ENCODE assay signal across 2 worm cellular contexts in the genomic region with DNA sequence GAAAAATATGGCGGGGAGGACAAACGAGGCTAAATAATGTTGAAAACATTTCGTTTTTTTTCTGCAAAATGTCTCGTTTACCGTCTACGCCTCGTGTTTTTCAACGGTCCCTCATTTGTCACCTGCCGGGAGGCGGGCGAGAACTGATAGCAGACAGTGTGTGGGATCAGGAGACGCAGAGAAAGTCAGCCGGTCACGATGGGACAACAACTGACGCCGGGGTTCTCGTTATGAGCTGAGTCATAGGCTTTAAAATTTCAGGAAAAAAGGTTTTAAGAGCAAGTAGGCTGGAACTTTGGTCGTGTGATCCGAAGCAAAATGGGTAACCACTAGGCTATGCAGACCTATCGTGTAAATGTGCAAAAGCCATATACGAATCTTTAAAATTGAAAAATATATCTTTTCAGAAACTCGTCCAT.
TF ChIP-seq lines count a peak whose summit lies in the region.

A gene (minus strand): TSS at position 103 of the 419 bp plus-strand sequence.

TF ChIP-seq in whole organism, L4 larva, 104 proteins besides CTCF, POLR2A, EP300 and RAD21 (continued from another document):
- no peak for TF ChIP-seq dve-1 (tag; optimal IDR thresholded peaks at IDR 0.05; lab: Kevin White, UChicago; ENCODE audit: insufficient read depth)
- TF ChIP-seq unc-130 (GFP tag; optimal IDR thresholded peaks at IDR 0.05; lab: Kevin White, UChicago): no peak
- peak; percentile 16; the same call in 1 of the 2 replicates for TF ChIP-seq set-16 (GFP tag; IDR thresholded peaks at IDR 0.05; lab: Robert Waterston, UW)
- TF ChIP-seq daf-8 (GFP tag; IDR thresholded peaks at IDR 0.05; lab: Robert Waterston, UW): no peak
- no peak for TF ChIP-seq ceh-44 (GFP tag; IDR thresholded peaks at IDR 0.05; lab: Robert Waterston, UW)
- TF ChIP-seq daf-12 (tag; optimal IDR thresholded peaks at IDR 0.05; lab: Kevin White, UChicago): no peak
- no peak for TF ChIP-seq ZK337.2 (GFP tag; IDR thresholded peaks at IDR 0.05; lab: Robert Waterston, UW)
- TF ChIP-seq hlh-30 (tag; optimal IDR thresholded peaks at IDR 0.05; lab: Kevin White, UChicago; ENCODE audit: insufficient read depth): peak; percentile 77
- TF ChIP-seq T20F7.1 (GFP tag; optimal IDR thresholded peaks at IDR 0.05; lab: Kevin White, UChicago): no peak
- no peak for TF ChIP-seq pqm-1 (tag; optimal IDR thresholded peaks at IDR 0.05; lab: Kevin White, UChicago)
- peak; percentile 36 for TF ChIP-seq zfp-3 (GFP tag; conservative IDR thresholded peaks at IDR 0.05; lab: Robert Waterston, UW)
- peak; percentile 62; the same call in 1 of the 2 replicates for TF ChIP-seq D1046.2 (GFP tag; IDR thresholded peaks at IDR 0.05; lab: Robert Waterston, UW)
- TF ChIP-seq madf-5 (GFP tag; IDR thresholded peaks at IDR 0.05; lab: Robert Waterston, UW): peak in 1 of 2 experiments; percentile 72; a peak in 1 of 4 replicates
- TF ChIP-seq Y75B8A.6 (GFP tag; IDR thresholded peaks at IDR 0.05; lab: Robert Waterston, UW): 0 out of 2 replicates have a peak, but pooled peaks have one; percentile 60
- TF ChIP-seq dmd-6 (GFP tag; IDR thresholded peaks at IDR 0.05; lab: Robert Waterston, UW): peak; percentile 25; the same call in 1 of the 2 replicates
- TF ChIP-seq vab-7 (GFP tag; IDR thresholded peaks at IDR 0.05; lab: Robert Waterston, UW): peak; percentile 71
- no peak for TF ChIP-seq lin-1 (GFP tag; IDR thresholded peaks at IDR 0.05; lab: Robert Waterston, UW)
- TF ChIP-seq nhr-10 (tag; optimal IDR thresholded peaks at IDR 0.05; lab: Kevin White, UChicago): no peak
- TF ChIP-seq nhr-11 (tag; optimal IDR thresholded peaks at IDR 0.05; lab: Kevin White, UChicago): no peak
- TF ChIP-seq dmd-9 (GFP tag; IDR thresholded peaks at IDR 0.05; lab: Robert Waterston, UW): no peak
- no peak for TF ChIP-seq nhr-25 (tag; optimal IDR thresholded peaks at IDR 0.05; lab: Kevin White, UChicago; ENCODE audit: borderline replicate concordance, insufficient read depth)
- TF ChIP-seq snpc-4 (tag; optimal IDR thresholded peaks at IDR 0.05; lab: Kevin White, UChicago): no peak
- TF ChIP-seq nhr-76 (tag; optimal IDR thresholded peaks at IDR 0.05; lab: Kevin White, UChicago): no peak
- TF ChIP-seq egl-43 (GFP tag; IDR thresholded peaks at IDR 0.05; lab: Robert Waterston, UW): 0 out of 2 replicates have a peak, but pooled peaks have one; percentile 65
- no peak for TF ChIP-seq nhr-77 (tag; optimal IDR thresholded peaks at IDR 0.05; lab: Kevin White, UChicago)
- no peak for TF ChIP-seq Y105C5A.15 (GFP tag; IDR thresholded peaks at IDR 0.05; lab: Robert Waterston, UW)
- TF ChIP-seq nhr-48 (tag; optimal IDR thresholded peaks at IDR 0.05; lab: Kevin White, UChicago): no peak
- TF ChIP-seq rbr-2 (tag; optimal IDR thresholded peaks at IDR 0.05; lab: Kevin White, UChicago): no peak
- no peak for TF ChIP-seq ztf-7 (tag; optimal IDR thresholded peaks at IDR 0.05; lab: Kevin White, UChicago)
- no peak for TF ChIP-seq F37D6.2 (tag; optimal IDR thresholded peaks at IDR 0.05; lab: Kevin White, UChicago)
- no peak for TF ChIP-seq Y5F2A.4 (GFP tag; optimal IDR thresholded peaks at IDR 0.05; lab: Kevin White, UChicago)
- no peak for TF ChIP-seq zip-11 (GFP tag; IDR thresholded peaks at IDR 0.05; lab: Robert Waterston, UW)
- TF ChIP-seq ceh-82 (tag; optimal IDR thresholded peaks at IDR 0.05; lab: Kevin White, UChicago): no peak
- peak; percentile 74; the same call in 1 of the 2 replicates for TF ChIP-seq nhr-41 (GFP tag; IDR thresholded peaks at IDR 0.05; lab: Robert Waterston, UW)
- TF ChIP-seq F44E2.7 (GFP tag; IDR thresholded peaks at IDR 0.05; lab: Robert Waterston, UW): no peak
- TF ChIP-seq aha-1 (tag; lab: Kevin White, UChicago): peak; percentile 29
- TF ChIP-seq egl-27 (tag; optimal IDR thresholded peaks at IDR 0.05; lab: Kevin White, UChicago): no peak
- TF ChIP-seq ama-1 (optimal IDR thresholded peaks at IDR 0.05; lab: Kevin White, UChicago): no peak
- TF ChIP-seq mdl-1 (tag; optimal IDR thresholded peaks at IDR 0.05; lab: Kevin White, UChicago): no peak
- TF ChIP-seq nhr-102 (tag; optimal IDR thresholded peaks at IDR 0.05; lab: Kevin White, UChicago): no peak
- TF ChIP-seq F10B5.3 (tag; optimal IDR thresholded peaks at IDR 0.05; lab: Kevin White, UChicago): no peak
- TF ChIP-seq mxl-2 (GFP tag; conservative IDR thresholded peaks at IDR 0.05; lab: Robert Waterston, UW): no peak
- TF ChIP-seq nhr-28 (tag; optimal IDR thresholded peaks at IDR 0.05; lab: Kevin White, UChicago): no peak
- TF ChIP-seq unc-39 (tag; optimal IDR thresholded peaks at IDR 0.05; lab: Kevin White, UChicago): no peak
- no peak for TF ChIP-seq tag-97 (GFP tag; IDR thresholded peaks at IDR 0.05; lab: Robert Waterston, UW)
- TF ChIP-seq zfp-2 (tag; optimal IDR thresholded peaks at IDR 0.05; lab: Kevin White, UChicago): no peak
- no peak for TF ChIP-seq ceh-28 (tag; optimal IDR thresholded peaks at IDR 0.05; lab: Kevin White, UChicago)
- TF ChIP-seq hif-1 (tag; optimal IDR thresholded peaks at IDR 0.05; lab: Kevin White, UChicago): peak in 1 of 2 experiments; percentile 15
TF ChIP-seq in whole organism, L4 larva: peak in this region for 30.

TF ChIP-seq in whole organism, young adult, 124 proteins besides CTCF, POLR2A, EP300 and RAD21 (continued from another document):
- TF ChIP-seq hmg-20 (GFP tag; IDR thresholded peaks at IDR 0.05; lab: Robert Waterston, UW) (no peak), nfya-2 (GFP tag; IDR thresholded peaks at IDR 0.05; lab: Robert Waterston, UW) (no peak), aptf-3 (GFP tag; IDR thresholded peaks at IDR 0.05; lab: Robert Waterston, UW) (peak; percentile 78; the same call in 1 of the 2 replicates), ztf-25 (GFP tag; IDR thresholded peaks at IDR 0.05; lab: Robert Waterston, UW) (peak; percentile 73; the same call in 1 of the 2 replicates), ceh-58 (GFP tag; IDR thresholded peaks at IDR 0.05; lab: Robert Waterston, UW) (no peak), zfh-2 (GFP tag; conservative IDR thresholded peaks at IDR 0.05; lab: Robert Waterston, UW) (no peak; the same call in 1 of the 2 replicates), nfya-1 (tag; optimal IDR thresholded peaks at IDR 0.05; lab: Kevin White, UChicago; ENCODE audit: borderline replicate concordance, insufficient read depth) (no peak), unc-62 (GFP tag; optimal IDR thresholded peaks at IDR 0.05; lab: Kevin White, UChicago) (no peak), ceh-91 (GFP tag; IDR thresholded peaks at IDR 0.05; lab: Robert Waterston, UW) (no peak), bed-1 (GFP tag; IDR thresholded peaks at IDR 0.05; lab: Robert Waterston, UW) (no peak), xnd-1 (tag; optimal IDR thresholded peaks at IDR 0.05; lab: Kevin White, UChicago) (no peak), tbx-9 (tag; optimal IDR thresholded peaks at IDR 0.05; lab: Kevin White, UChicago; ENCODE audit: borderline replicate concordance) (no peak), zim-3 (tag; optimal IDR thresholded peaks at IDR 0.05; lab: Kevin White, UChicago) (peak; percentile 2), C17E4.6 (GFP tag; IDR thresholded peaks at IDR 0.05; lab: Robert Waterston, UW) (no peak), Y56A3A.18 (GFP tag; IDR thresholded peaks at IDR 0.05; lab: Robert Waterston, UW) (no peak), nfyb-1 (GFP tag; IDR thresholded peaks at IDR 0.05; lab: Robert Waterston, UW) (peak; percentile 66; the same call in 1 of the 2 replicates), lsl-1 (GFP tag; optimal IDR thresholded peaks at IDR 0.05; lab: Kevin White, UChicago) (no peak), ztf-18 (tag; optimal IDR thresholded peaks at IDR 0.05; lab: Kevin White, UChicago) (peak; percentile 54), ceh-79 (tag; optimal IDR thresholded peaks at IDR 0.05; lab: Kevin White, UChicago) (no peak), Y53G8AR.9 (GFP tag; conservative IDR thresholded peaks at IDR 0.05; lab: Robert Waterston, UW) (no peak), pbrm-1 (GFP tag; IDR thresholded peaks at IDR 0.05; lab: Robert Waterston, UW) (0 out of 2 replicates have a peak, but pooled peaks have one; percentile 44), let-526 (GFP tag; IDR thresholded peaks at IDR 0.05; lab: Robert Waterston, UW) (no peak), rec-8 (tag; optimal IDR thresholded peaks at IDR 0.05; lab: Kevin White, UChicago) (peak; percentile 18 to 88), Y53F4B.3 (GFP tag; IDR thresholded peaks at IDR 0.05; lab: Robert Waterston, UW) (no peak), ama-1 (optimal IDR thresholded peaks at IDR 0.05; lab: Kevin White, UChicago) (no peak), ama-1 (GFP tag; optimal IDR thresholded peaks at IDR 0.05; lab: Kevin White, UChicago) (peak; percentile 5 to 82), dpff-1 (tag; optimal IDR thresholded peaks at IDR 0.05; lab: Kevin White, UChicago) (no peak), snpc-3.4 (tag; optimal IDR thresholded peaks at IDR 0.05; lab: Kevin White, UChicago) (peak; percentile 38), mxl-1 (tag; optimal IDR thresholded peaks at IDR 0.05; lab: Kevin White, UChicago) (peak; percentile 43), nhr-120 (GFP tag; IDR thresholded peaks at IDR 0.05; lab: Robert Waterston, UW) (no peak), F23B12.7 (tag; optimal IDR thresholded peaks at IDR 0.05; lab: Kevin White, UChicago; ENCODE audit: insufficient read depth) (no peak), K12H6.12 (tag; optimal IDR thresholded peaks at IDR 0.05; lab: Kevin White, UChicago) (no peak), hsf-1 (GFP tag; IDR thresholded peaks at IDR 0.05; lab: Robert Waterston, UW) (0 out of 2 replicates have a peak, but pooled peaks have one; percentile 18), aptf-2 (GFP tag; conservative IDR thresholded peaks at IDR 0.05; lab: Robert Waterston, UW) (no peak), hlh-12 (tag; optimal IDR thresholded peaks at IDR 0.05; lab: Kevin White, UChicago) (peak; percentile 5), lag-1 (GFP tag; IDR thresholded peaks at IDR 0.05; lab: Robert Waterston, UW) (no peak), atf-7 (tag; optimal IDR thresholded peaks at IDR 0.05; lab: Kevin White, UChicago) (no peak), cebp-1 (GFP tag; IDR thresholded peaks at IDR 0.05; lab: Robert Waterston, UW) (no peak), cebp-1 (tag; optimal IDR thresholded peaks at IDR 0.05; lab: Kevin White, UChicago) (peak; percentile 48), B0261.1 (tag; optimal IDR thresholded peaks at IDR 0.05; lab: Kevin White, UChicago) (peak; percentile 73), mel-28 (tag; optimal IDR thresholded peaks at IDR 0.05; lab: Kevin White, UChicago; ENCODE audit: borderline replicate concordance) (no peak), chd-7 (tag; optimal IDR thresholded peaks at IDR 0.05; lab: Kevin White, UChicago) (no peak)
